Worm (Caenorhabditis elegans) whole organism, L2 larva: ENCODE results near the gene fut-3.

Experiments used
- aly-2 ChIP-seq: fragments of 150-350 bp; optimal IDR thresholded peaks from 2 replicates; lab custom pipeline; 2014; ENCODE audit warnings: missing biosample characterization, missing genetic modification characterization
- elt-3 ChIP-seq: sonication (generic microtip); optimal IDR thresholded peaks from 2 replicates; lab custom pipeline; 2017; ENCODE audit warnings: missing biosample characterization, missing genetic modification characterization

DNA sequence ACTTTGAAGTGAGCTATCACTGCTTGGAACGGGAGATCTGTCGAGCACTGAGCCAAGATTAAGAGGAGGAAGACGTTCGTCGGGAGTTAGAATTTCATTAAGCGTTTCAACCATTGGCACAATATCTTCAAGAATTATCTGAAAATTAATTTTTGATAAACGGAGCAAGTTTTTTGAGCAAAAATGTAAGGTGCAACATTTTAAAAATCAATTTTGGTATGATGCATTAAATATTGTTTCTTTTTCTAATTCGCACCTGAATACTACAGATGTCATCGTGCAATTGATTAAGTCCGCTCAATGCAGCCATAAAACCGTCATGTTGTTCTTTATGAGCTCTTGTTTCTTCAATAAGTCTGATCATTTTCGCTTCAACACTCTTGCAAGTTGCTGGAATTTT is 11.3 kb downstream of the fut-3 start, which contains the start of gene ddl-1:
- TF ChIP-seq aly-2 (tag; lab: Kevin White, UChicago) (no peak), elt-3 (tag; lab: Kevin White, UChicago) (no peak)
